Fruit fly (Drosophila melanogaster): ENCODE results near the gene Noc1.

dm6 chr3L:11123598-11124284 lies 49.2 kb downstream of the Noc1 start:
- TF ChIP-seq kah (GFP tag; optimal IDR thresholded peaks at IDR 0.05) (no peak), crp (GFP tag; optimal IDR thresholded peaks at IDR 0.05) (peak in 1 of 2 experiments; percentile 60), Six4 (GFP tag; optimal IDR thresholded peaks at IDR 0.05) (no peak), CG14441 (GFP tag; IDR thresholded peaks at IDR 0.05) (no peak), CG11723 (GFP tag; optimal IDR thresholded peaks at IDR 0.05) (no peak), Sin3A (optimal IDR thresholded peaks at IDR 0.05) (no peak)
